Worm (Caenorhabditis elegans) whole organism, late embryonic: ENCODE results near the gene R10E4.9.

Experiments
- F13H6.1 ChIP-seq: sonication (generic microtip); optimal IDR thresholded peaks from 2 replicates; lab custom pipeline; 2016; ENCODE audit warnings: missing genetic modification characterization, missing compliant biosample characterization
- K02D7.2 ChIP-seq: sonication (generic microtip); optimal IDR thresholded peaks from 2 replicates; lab custom pipeline; 2017; ENCODE audit warnings: mild to moderate bottlenecking, missing genetic modification characterization, missing compliant biosample characterization
- K09A11.1 ChIP-seq: sonication (generic microtip); optimal IDR thresholded peaks from 2 replicates; lab custom pipeline; 2017; ENCODE audit warnings: antibody characterized with exemption, mild to moderate bottlenecking, missing genetic modification characterization, missing compliant biosample characterization; ENCODE audit not compliant: insufficient read depth
- ceh-18 ChIP-seq: sonication (generic microtip); optimal IDR thresholded peaks from 2 replicates; lab custom pipeline; 2016; ENCODE audit warnings: missing genetic modification characterization, missing compliant biosample characterization
- ceh-2 ChIP-seq: sonication (generic microtip); optimal IDR thresholded peaks from 2 replicates; lab custom pipeline; 2016; ENCODE audit warnings: missing genotype, missing genetic modification characterization, missing compliant biosample characterization
- ceh-30 ChIP-seq: fragments of 150-350 bp; optimal IDR thresholded peaks from 2 replicates; lab custom pipeline; 2014; ENCODE audit warnings: missing biosample characterization, missing genetic modification characterization
- ceh-31 ChIP-seq: sonication (generic microtip); optimal IDR thresholded peaks from 2 replicates; lab custom pipeline; 2016; ENCODE audit warnings: missing genetic modification characterization, missing compliant biosample characterization
- ceh-34 ChIP-seq: sonication (generic microtip); optimal IDR thresholded peaks from 2 replicates; lab custom pipeline; 2016; ENCODE audit warnings: mild to moderate bottlenecking, missing genetic modification characterization, missing compliant biosample characterization
- ceh-45 ChIP-seq: fragments of 200-800 bp; sonication (Bioruptor generic); IDR thresholded peaks from 2 replicates; pipeline ENCODE4 v1.3.6; 2022; ENCODE audit warnings: missing genetic modification reagents, missing genetic modification characterization, missing compliant biosample characterization
- ceh-48 ChIP-seq: sonication (generic microtip); optimal IDR thresholded peaks from 2 replicates; lab custom pipeline; 2016; ENCODE audit warnings: missing genetic modification characterization, inconsistent platforms, missing compliant biosample characterization
- ceh-6 ChIP-seq: fragments of 200-800 bp; sonication (Bioruptor generic); optimal IDR thresholded peaks from 2 replicates; lab custom pipeline; 2018; ENCODE audit warnings: mild to moderate bottlenecking, missing genetic modification characterization, missing compliant biosample characterization
- che-1 ChIP-seq: sonication (generic microtip); optimal IDR thresholded peaks from 2 replicates; lab custom pipeline; 2016; ENCODE audit warnings: mild to moderate bottlenecking, missing genetic modification characterization, missing compliant biosample characterization
- dmd-4 ChIP-seq: sonication (generic microtip); optimal IDR thresholded peaks from 2 replicates; lab custom pipeline; 2016; ENCODE audit warnings: borderline replicate concordance, missing genetic modification characterization, missing compliant biosample characterization
- elt-2 ChIP-seq: sonication (generic microtip); optimal IDR thresholded peaks from 2 replicates; lab custom pipeline; 2016; ENCODE audit warnings: missing genetic modification reagents, missing genetic modification characterization, missing compliant biosample characterization
- elt-4 ChIP-seq: sonication (generic microtip); optimal IDR thresholded peaks from 2 replicates; lab custom pipeline; 2016; ENCODE audit warnings: missing genetic modification characterization, missing compliant biosample characterization
- eyg-1 ChIP-seq: sonication (generic microtip); optimal IDR thresholded peaks from 2 replicates; lab custom pipeline; 2016; ENCODE audit warnings: missing genotype, missing genetic modification characterization, missing compliant biosample characterization
- fax-1 ChIP-seq: sonication (generic microtip); optimal IDR thresholded peaks from 2 replicates; lab custom pipeline; 2016; ENCODE audit warnings: missing genotype, missing genetic modification characterization, missing compliant biosample characterization
- fkh-6 ChIP-seq: sonication (generic microtip); optimal IDR thresholded peaks from 2 replicates; lab custom pipeline; 2016; ENCODE audit warnings: missing genetic modification characterization, missing compliant biosample characterization
- gmeb-2 ChIP-seq: sonication (generic microtip); optimal IDR thresholded peaks from 2 replicates; lab custom pipeline; 2016; ENCODE audit warnings: missing genetic modification characterization, inconsistent platforms, missing compliant biosample characterization
- hlh-15 ChIP-seq: sonication (generic microtip); optimal IDR thresholded peaks from 2 replicates; lab custom pipeline; 2016; ENCODE audit warnings: missing genetic modification characterization, missing compliant biosample characterization
- hlh-30 ChIP-seq: sonication (generic microtip); optimal IDR thresholded peaks from 2 replicates; lab custom pipeline; 2017; ENCODE audit warnings: antibody characterized with exemption, missing genetic modification characterization, missing compliant biosample characterization; ENCODE audit not compliant: insufficient read depth
- hlh-6 ChIP-seq: sonication (generic microtip); optimal IDR thresholded peaks from 2 replicates; lab custom pipeline; 2016; ENCODE audit warnings: missing genotype, missing genetic modification characterization, missing compliant biosample characterization
- lim-6 ChIP-seq: sonication (generic microtip); optimal IDR thresholded peaks from 2 replicates; lab custom pipeline; 2016; ENCODE audit warnings: missing genetic modification characterization, missing compliant biosample characterization
- madf-2 ChIP-seq: sonication (generic microtip); optimal IDR thresholded peaks from 2 replicates; lab custom pipeline; 2017; ENCODE audit warnings: missing genetic modification characterization, missing compliant biosample characterization
- mec-3 ChIP-seq: sonication (generic microtip); optimal IDR thresholded peaks from 2 replicates; lab custom pipeline; 2016; ENCODE audit warnings: borderline replicate concordance, missing genetic modification characterization, missing compliant biosample characterization
- nfya-1 ChIP-seq: sonication (generic microtip); optimal IDR thresholded peaks from 2 replicates; lab custom pipeline; 2017; ENCODE audit warnings: missing genetic modification characterization, mild to moderate bottlenecking, missing compliant biosample characterization, antibody characterized with exemption, moderate library complexity
- pag-3 ChIP-seq: sonication (generic microtip); optimal IDR thresholded peaks from 2 replicates; lab custom pipeline; 2016; ENCODE audit warnings: missing compliant biosample characterization, missing genetic modification characterization, borderline replicate concordance
- pax-1 ChIP-seq: fragments of 150-350 bp; optimal IDR thresholded peaks from 2 replicates; lab custom pipeline; 2014; ENCODE audit warnings: missing biosample characterization, missing genetic modification characterization
- pqm-1 ChIP-seq: sonication (generic microtip); optimal IDR thresholded peaks from 2 replicates; lab custom pipeline; 2016; ENCODE audit warnings: missing genetic modification characterization, missing compliant biosample characterization
- pros-1 ChIP-seq: fragments of 150-350 bp; optimal IDR thresholded peaks from 2 replicates; lab custom pipeline; 2014; ENCODE audit warnings: missing biosample characterization, missing genetic modification reagents, missing genetic modification characterization
- ref-2 ChIP-seq: sonication (generic microtip); optimal IDR thresholded peaks from 2 replicates; lab custom pipeline; 2016; ENCODE audit warnings: missing genetic modification characterization, missing compliant biosample characterization
- sdc-2 ChIP-seq: sonication (generic microtip); optimal IDR thresholded peaks from 2 replicates; lab custom pipeline; 2016; ENCODE audit warnings: missing genotype, missing genetic modification characterization, missing compliant biosample characterization
- sox-4 ChIP-seq: sonication (generic microtip); optimal IDR thresholded peaks from 2 replicates; lab custom pipeline; 2017; ENCODE audit warnings: mild to moderate bottlenecking, missing genetic modification characterization, inconsistent platforms, missing compliant biosample characterization
- syd-9 ChIP-seq: sonication (generic microtip); optimal IDR thresholded peaks from 2 replicates; lab custom pipeline; 2016; ENCODE audit warnings: mild to moderate bottlenecking, missing genetic modification characterization, moderate library complexity, missing compliant biosample characterization
- tbx-2 ChIP-seq: sonication (generic microtip); optimal IDR thresholded peaks from 2 replicates; lab custom pipeline; 2016; ENCODE audit warnings: missing genetic modification characterization, missing compliant biosample characterization
- unc-42 ChIP-seq: sonication (generic microtip); optimal IDR thresholded peaks from 2 replicates; lab custom pipeline; 2016; ENCODE audit warnings: missing genotype, missing genetic modification characterization, missing compliant biosample characterization
- unc-55 ChIP-seq: sonication (generic microtip); optimal IDR thresholded peaks from 2 replicates; lab custom pipeline; 2017; ENCODE audit warnings: missing biosample characterization, missing genetic modification reagents, missing genetic modification characterization
- unc-86 ChIP-seq: sonication (generic microtip); optimal IDR thresholded peaks from 2 replicates; lab custom pipeline; 2016; ENCODE audit warnings: missing genetic modification characterization, missing compliant biosample characterization
- zip-5 ChIP-seq: sonication (generic microtip); optimal IDR thresholded peaks from 2 replicates; lab custom pipeline; 2016; ENCODE audit warnings: missing genetic modification characterization, missing compliant biosample characterization

Gene R10E4.9

ce11 chrIII:4281955-4282618, 20.1 kb downstream of the R10E4.9 start (continued):
- TF ChIP-seq lim-6 (tag; lab: Kevin White, UChicago) = peak; percentile 72
- no peak for TF ChIP-seq ceh-45
- peak; percentile 63 for TF ChIP-seq pax-1 (tag; lab: Kevin White, UChicago)
- peak; percentile 74 for TF ChIP-seq pqm-1
- TF ChIP-seq K09A11.1 (tag; lab: Kevin White, UChicago) = peak; percentile 14
- no peak for TF ChIP-seq K02D7.2 (tag; lab: Kevin White, UChicago)
- peak; percentile 99 for TF ChIP-seq ceh-18
- peak; percentile 34 for TF ChIP-seq pag-3 (tag; lab: Kevin White, UChicago)
- TF ChIP-seq unc-55 (GFP tag; lab: Kevin White, UChicago) = peak; percentile 98
- TF ChIP-seq gmeb-2 (tag; lab: Kevin White, UChicago) = no peak
- no peak for TF ChIP-seq zip-5 (tag; lab: Kevin White, UChicago)
- peak; percentile 97 for TF ChIP-seq ceh-34 (tag; lab: Kevin White, UChicago)
- TF ChIP-seq mec-3 (tag; lab: Kevin White, UChicago) = peak; percentile 65
- peak; percentile 48 for TF ChIP-seq che-1 (tag; lab: Kevin White, UChicago)
- peak; percentile 58 for TF ChIP-seq eyg-1 (tag; lab: Kevin White, UChicago)
- peak; percentile 79 for TF ChIP-seq sdc-2 (tag; lab: Kevin White, UChicago)
- peak; percentile 98 for TF ChIP-seq F13H6.1 (tag; lab: Kevin White, UChicago)
- peak; percentile 46 for TF ChIP-seq fax-1 (tag; lab: Kevin White, UChicago)
- TF ChIP-seq ceh-48 (tag; lab: Kevin White, UChicago) = no peak
- TF ChIP-seq ceh-30 (tag; lab: Kevin White, UChicago) = no peak
- TF ChIP-seq unc-86 (tag; lab: Kevin White, UChicago) = peak; percentile 40

ce11 chrIII:4280215-4281173, 21.7 kb downstream of the R10E4.9 start, which contains the start of gene sup-26:
Gene sup-26, minus strand, starts transcription at chrIII:4280224.
- TF ChIP-seq nfya-1 (tag; lab: Kevin White, UChicago) (peak; percentile 19), elt-2 (tag; lab: Kevin White, UChicago) (no peak), pqm-1 (peak; percentile 7), ceh-6 (GFP tag; lab: Kevin White, UChicago) (peak; percentile 19), ref-2 (peak; percentile 65), ceh-31 (tag; lab: Kevin White, UChicago) (peak; percentile 41), sdc-2 (tag; lab: Kevin White, UChicago) (peak; percentile 70), unc-55 (GFP tag; lab: Kevin White, UChicago) (peak; percentile 16), fkh-6 (tag; lab: Kevin White, UChicago) (peak; percentile 57), hlh-30 (peak; percentile 84), hlh-6 (tag; lab: Kevin White, UChicago) (peak; percentile 40), sox-4 (tag; lab: Kevin White, UChicago) (peak; percentile 45), ceh-34 (tag; lab: Kevin White, UChicago) (peak; percentile 73), hlh-15 (tag; lab: Kevin White, UChicago) (no peak), pros-1 (tag; lab: Kevin White, UChicago) (no peak), tbx-2 (tag; lab: Kevin White, UChicago) (peak; percentile 65), elt-4 (tag; lab: Kevin White, UChicago) (peak; percentile 85), ceh-18 (peak; percentile 33), ceh-2 (tag; lab: Kevin White, UChicago) (peak; percentile 28), madf-2 (tag; lab: Kevin White, UChicago) (no peak), dmd-4 (tag; lab: Kevin White, UChicago) (no peak), eyg-1 (tag; lab: Kevin White, UChicago) (peak; percentile 52), mec-3 (tag; lab: Kevin White, UChicago) (peak; percentile 29), syd-9 (peak; percentile 6), unc-42 (peak; percentile 24)
